Worm (Caenorhabditis elegans): Measurements from ENCODE around the gene C27H6.9.
A peak's percentile ranks its signal among the peaks of the same experiment; 100 is the strongest.

The C27H6.9 gene

DNA sequence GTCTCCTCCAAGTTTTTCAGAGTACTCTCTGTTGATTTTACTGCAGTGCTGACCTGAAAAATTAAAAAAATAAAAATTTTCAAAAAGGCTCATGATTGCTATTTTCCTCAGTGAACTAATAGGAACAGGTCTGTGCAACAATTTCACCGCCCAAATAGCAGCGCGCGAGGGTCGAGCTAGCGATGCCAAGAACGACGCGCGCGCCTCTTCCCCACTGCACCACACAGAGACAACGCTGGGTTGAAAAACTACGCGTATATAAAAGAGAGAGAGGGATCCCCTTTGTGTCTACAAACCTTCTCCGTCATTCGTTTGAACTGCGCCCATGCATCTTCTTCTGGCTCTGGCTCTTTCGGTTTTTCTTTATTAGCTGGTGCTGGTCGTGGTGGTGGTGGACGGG is 12.5 kb upstream of the C27H6.9 start (continued):
- TF ChIP-seq ztf-11 (tag; optimal IDR thresholded peaks at IDR 0.05) (no peak), Y48G9A.11 (GFP tag; IDR thresholded peaks at IDR 0.05) (peak; percentile 85), mxl-2 (GFP tag; conservative IDR thresholded peaks at IDR 0.05) (peak; percentile 74), F44E2.7 (GFP tag; IDR thresholded peaks at IDR 0.05) (peak; percentile 98), tra-1 (GFP tag; IDR thresholded peaks at IDR 0.05) (peak; percentile 91), ces-1 (GFP tag; optimal IDR thresholded peaks at IDR 0.05) (peak; percentile 39), ceh-44 (GFP tag; IDR thresholded peaks at IDR 0.05) (peak; percentile 79), zip-11 (GFP tag; IDR thresholded peaks at IDR 0.05) (peak; percentile 91), nhr-102 (tag; optimal IDR thresholded peaks at IDR 0.05) (peak; percentile 75), jun-1 (tag; optimal IDR thresholded peaks at IDR 0.05) (no peak), dve-1 (tag; optimal IDR thresholded peaks at IDR 0.05; ENCODE audit: insufficient read depth) (peak; percentile 59), lsy-2 (tag; optimal IDR thresholded peaks at IDR 0.05) (peak in 1 of 2 experiments; percentile 58), php-3 (GFP tag; IDR thresholded peaks at IDR 0.05) (peak; percentile 92), zfp-3 (GFP tag; conservative IDR thresholded peaks at IDR 0.05) (peak; percentile 79), aly-2 (tag; optimal IDR thresholded peaks at IDR 0.05) (no peak), cey-2 (tag; optimal IDR thresholded peaks at IDR 0.05; ENCODE audit: borderline replicate concordance, insufficient read depth) (no peak), lin-13 (GFP tag; optimal IDR thresholded peaks at IDR 0.05) (peak; percentile 60), nhr-10 (tag; optimal IDR thresholded peaks at IDR 0.05) (no peak)

DNA sequence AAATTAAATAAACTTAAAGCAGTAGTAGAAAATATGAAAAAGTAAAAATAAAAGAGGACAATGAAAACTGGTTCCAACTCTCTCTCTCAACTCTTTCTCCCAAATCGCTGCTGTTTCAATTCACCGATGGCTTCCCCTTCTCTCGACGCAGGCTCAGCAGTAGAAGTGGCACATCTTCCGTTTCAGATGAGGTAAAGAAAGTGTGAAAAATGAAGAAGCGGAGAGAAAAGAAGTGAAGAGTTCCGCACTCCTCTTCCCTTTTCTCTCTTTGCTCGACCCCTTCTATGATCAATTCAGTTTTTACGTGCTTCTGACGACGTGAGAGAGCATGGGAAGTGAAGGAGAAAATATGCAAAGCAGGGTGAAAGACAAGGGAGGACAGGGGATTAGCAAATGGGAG is 8.4 kb upstream of the C27H6.9 start:
- no peak for TF ChIP-seq daf-8 (GFP tag; IDR thresholded peaks at IDR 0.05)
- peak in 1 of 2 experiments; percentile 30 for TF ChIP-seq lsy-2 (tag; optimal IDR thresholded peaks at IDR 0.05)
- no peak for TF ChIP-seq Y75B8A.6 (GFP tag; IDR thresholded peaks at IDR 0.05)
- peak; percentile 25 for TF ChIP-seq rbr-2 (tag; optimal IDR thresholded peaks at IDR 0.05)
- TF ChIP-seq mxl-3 (GFP tag; optimal IDR thresholded peaks at IDR 0.05) = no peak
- no peak for TF ChIP-seq cey-2 (tag; optimal IDR thresholded peaks at IDR 0.05; ENCODE audit: borderline replicate concordance, insufficient read depth)
- TF ChIP-seq mxl-2 (GFP tag; conservative IDR thresholded peaks at IDR 0.05) = no peak
- TF ChIP-seq hlh-11 (tag; optimal IDR thresholded peaks at IDR 0.05) = no peak
- TF ChIP-seq set-16 (GFP tag; IDR thresholded peaks at IDR 0.05) = 0 out of 2 replicates have a peak, but pooled peaks have one; percentile 6
- no peak for TF ChIP-seq zip-2 (tag; optimal IDR thresholded peaks at IDR 0.05)
- TF ChIP-seq unc-62 (GFP tag; optimal IDR thresholded peaks at IDR 0.05 in 1 of 2) = peak in 1 of 2 experiments; percentile 91
- TF ChIP-seq unc-62 (tag; optimal IDR thresholded peaks at IDR 0.05) = no peak
- no peak for TF ChIP-seq spr-1 (tag; optimal IDR thresholded peaks at IDR 0.05)
- TF ChIP-seq fkh-10 (GFP tag; optimal IDR thresholded peaks at IDR 0.05) = peak; percentile 87
- TF ChIP-seq daf-12 (tag; optimal IDR thresholded peaks at IDR 0.05) = no peak
- no peak for TF ChIP-seq lin-38 (GFP tag; IDR thresholded peaks at IDR 0.05)
- no peak for TF ChIP-seq ama-1 (optimal IDR thresholded peaks at IDR 0.05)
- no peak for TF ChIP-seq nhr-6 (tag; optimal IDR thresholded peaks at IDR 0.05)
- no peak for TF ChIP-seq hif-1 (tag; optimal IDR thresholded peaks at IDR 0.05)
- 0 out of 2 replicates have a peak, but pooled peaks have one; percentile 26 for TF ChIP-seq hmg-1.1 (GFP tag; IDR thresholded peaks at IDR 0.05)
- TF ChIP-seq Y105C5A.15 (GFP tag; IDR thresholded peaks at IDR 0.05) = no peak
- TF ChIP-seq ctbp-1 (GFP tag; IDR thresholded peaks at IDR 0.05) = 0 out of 2 replicates have a peak, but pooled peaks have one; percentile 37
- no peak for TF ChIP-seq ZK546.5 (tag; optimal IDR thresholded peaks at IDR 0.05)
- no peak for TF ChIP-seq ceh-20 (GFP tag; IDR thresholded peaks at IDR 0.05)
- no peak for TF ChIP-seq ceh-28 (tag; optimal IDR thresholded peaks at IDR 0.05)
- TF ChIP-seq R02D3.7 (tag; optimal IDR thresholded peaks at IDR 0.05) = no peak
- TF ChIP-seq F49E8.2 (tag; optimal IDR thresholded peaks at IDR 0.05; ENCODE audit: borderline replicate concordance) = no peak

Data from whole organism, L4 larva.